Fruit fly (Drosophila melanogaster) whole organism: Measurements from ENCODE around the gene CecB.

Source experiments
- CG8478 ChIP-seq: fragments of >200 bp; optimal IDR thresholded peaks from 2 replicates; lab custom pipeline; 2018; ENCODE audit warnings: inconsistent platforms
- Dll ChIP-seq: fragments of >200 bp; optimal IDR thresholded peaks from 2 replicates; lab custom pipeline; 2017
- EcR ChIP-seq, 2 experiments: fragments of >200 bp; optimal IDR thresholded peaks; 2 replicates each; lab custom pipeline; 2017; ENCODE audit warnings: missing biosample characterization in 2 of 2, missing genetic modification characterization in 2 of 2, missing genetic modification reagents in 2 of 2
- pan ChIP-seq: fragments of >200 bp; optimal IDR thresholded peaks from 2 replicates; lab custom pipeline; 2017
- psq ChIP-seq: fragments of >200 bp; optimal IDR thresholded peaks from 2 replicates; lab custom pipeline; 2017
- usp ChIP-seq: fragments of >200 bp; optimal IDR thresholded peaks from 2 replicates; lab custom pipeline; 2017; ENCODE audit warnings: missing biosample characterization, missing genetic modification characterization, mixed read lengths

CecB gene

dm6 chr3R:30213697-30214096 lies at the start of gene CecB:
Gene CecB, minus strand, starts transcription at chr3R:30213797.
- no peak for TF ChIP-seq usp
- TF ChIP-seq psq: no peak
- no peak for TF ChIP-seq EcR (GFP tag; optimal IDR thresholded peaks at IDR 0.05; lab: Kevin White, UChicago)
- TF ChIP-seq CG8478 (lab: Kevin White, UChicago): no peak
- no peak for TF ChIP-seq Dll (lab: Kevin White, UChicago)
- TF ChIP-seq pan (lab: Kevin White, UChicago): no peak

dm6 chr3R:30261838-30262237 lies 48.2 kb upstream of the CecB start:
- TF ChIP-seq EcR (GFP tag; optimal IDR thresholded peaks at IDR 0.05; lab: Kevin White, UChicago) (peak in 1 of 2 experiments; percentile 28), pan (lab: Kevin White, UChicago) (no peak)

- no peak for TF ChIP-seq CG8478 (lab: Kevin White, UChicago)
- no peak for TF ChIP-seq Dll (lab: Kevin White, UChicago)
- no peak for TF ChIP-seq pan (lab: Kevin White, UChicago)
- no peak for TF ChIP-seq EcR (GFP tag; optimal IDR thresholded peaks at IDR 0.05; lab: Kevin White, UChicago)
- no peak for TF ChIP-seq psq
- TF ChIP-seq usp: no peak
Measured at dm6 chr3R:30259561-30259960, 46.0 kb upstream of the CecB start.

dm6 chr3R:30258991-30259351 lies 45.4 kb upstream of the CecB start:
- TF ChIP-seq EcR (GFP tag; optimal IDR thresholded peaks at IDR 0.05; lab: Kevin White, UChicago): no peak
- TF ChIP-seq CG8478 (lab: Kevin White, UChicago): no peak
- no peak for TF ChIP-seq Dll (lab: Kevin White, UChicago)
- TF ChIP-seq usp: no peak
- TF ChIP-seq pan (lab: Kevin White, UChicago): no peak
- TF ChIP-seq psq: no peak

- no peak for TF ChIP-seq pan (lab: Kevin White, UChicago)
- no peak for TF ChIP-seq EcR (GFP tag; optimal IDR thresholded peaks at IDR 0.05; lab: Kevin White, UChicago)
- TF ChIP-seq usp: no peak
Measured at dm6 chr3R:30258298-30258990, 44.8 kb upstream of the CecB start.

- no peak for TF ChIP-seq psq
- no peak for TF ChIP-seq pan (lab: Kevin White, UChicago)
- no peak for TF ChIP-seq EcR (GFP tag; optimal IDR thresholded peaks at IDR 0.05; lab: Kevin White, UChicago)
- no peak for TF ChIP-seq usp
- TF ChIP-seq Dll (lab: Kevin White, UChicago): no peak
- TF ChIP-seq CG8478 (lab: Kevin White, UChicago): no peak
Measured at dm6 chr3R:30257588-30257987, 44.0 kb upstream of the CecB start.

- TF ChIP-seq EcR (GFP tag; optimal IDR thresholded peaks at IDR 0.05; lab: Kevin White, UChicago) (no peak), psq (no peak), usp (no peak), Dll (lab: Kevin White, UChicago) (no peak), CG8478 (lab: Kevin White, UChicago) (no peak), pan (lab: Kevin White, UChicago) (no peak)
Measured at dm6 chr3R:30256233-30256632, 42.6 kb upstream of the CecB start.

- TF ChIP-seq CG8478 (lab: Kevin White, UChicago) (no peak), Dll (lab: Kevin White, UChicago) (no peak), usp (no peak), pan (lab: Kevin White, UChicago) (no peak), EcR (GFP tag; optimal IDR thresholded peaks at IDR 0.05; lab: Kevin White, UChicago) (no peak), psq (no peak)
Measured at dm6 chr3R:30255255-30256121, 41.9 kb upstream of the CecB start.

dm6 chr3R:30252882-30253281 lies 39.3 kb upstream of the CecB start, which contains the start of gene CG18404:
Gene CG18404, plus strand, starts transcription at chr3R:30253182.
- TF ChIP-seq Dll (lab: Kevin White, UChicago): no peak
- no peak for TF ChIP-seq psq
- no peak for TF ChIP-seq EcR (GFP tag; optimal IDR thresholded peaks at IDR 0.05; lab: Kevin White, UChicago)
- TF ChIP-seq pan (lab: Kevin White, UChicago): no peak
- TF ChIP-seq usp: no peak
- no peak for TF ChIP-seq CG8478 (lab: Kevin White, UChicago)

dm6 chr3R:30252317-30252716 lies 38.7 kb upstream of the CecB start:
- TF ChIP-seq psq (no peak), EcR (GFP tag; optimal IDR thresholded peaks at IDR 0.05; lab: Kevin White, UChicago) (no peak), usp (no peak), CG8478 (lab: Kevin White, UChicago) (no peak), Dll (lab: Kevin White, UChicago) (no peak), pan (lab: Kevin White, UChicago) (no peak)

dm6 chr3R:30250496-30250978 lies 36.9 kb upstream of the CecB start, which contains the start of gene CG9682:
Gene CG9682, plus strand, starts transcription at chr3R:30250928.
- TF ChIP-seq CG8478 (lab: Kevin White, UChicago) (no peak), Dll (lab: Kevin White, UChicago) (no peak), usp (no peak), psq (no peak), EcR (GFP tag; optimal IDR thresholded peaks at IDR 0.05; lab: Kevin White, UChicago) (no peak)

- TF ChIP-seq pan (lab: Kevin White, UChicago) (no peak), CG8478 (lab: Kevin White, UChicago) (no peak), psq (no peak), EcR (GFP tag; optimal IDR thresholded peaks at IDR 0.05; lab: Kevin White, UChicago) (no peak), Dll (lab: Kevin White, UChicago) (no peak), usp (no peak)
Measured at dm6 chr3R:30249283-30249682, 35.7 kb upstream of the CecB start, which contains the start of gene CG34299. Gene CG34299, plus strand, starts transcription at chr3R:30249583.
